Fruit fly (Drosophila melanogaster) whole organism, embryonic: ENCODE results near the gene CG13077.

ENCODE experiments used
- B-H1 ChIP-seq: fragments of 200-800 bp; sonication (Bioruptor generic); IDR thresholded peaks from 3 replicates; pipeline ENCODE4 v1.3.6; 2022; ENCODE audit warnings: missing biosample characterization, missing genetic modification characterization
- B-H2 ChIP-seq: fragments of 200-800 bp; sonication (Bioruptor generic); optimal IDR thresholded peaks from 2 replicates; lab custom pipeline; 2018; ENCODE audit warnings: missing biosample characterization, mild to moderate bottlenecking, missing genetic modification characterization
- CG10431 ChIP-seq: fragments of 200-800 bp; sonication (Bioruptor generic); optimal IDR thresholded peaks from 3 replicates; lab custom pipeline; 2018; ENCODE audit warnings: missing biosample characterization, mild to moderate bottlenecking, missing genetic modification characterization
- CG12744 ChIP-seq: fragments of 200-800 bp; sonication (Bioruptor generic); optimal IDR thresholded peaks from 2 replicates; lab custom pipeline; 2016; ENCODE audit warnings: missing biosample characterization, missing genetic modification characterization
- CG14710 ChIP-seq: fragments of 200-800 bp; sonication (Bioruptor generic); optimal IDR thresholded peaks from 3 replicates; lab custom pipeline; 2019; ENCODE audit warnings: missing biosample characterization, mild to moderate bottlenecking, missing genetic modification characterization, moderate library complexity
- CG15479 ChIP-seq: fragments of 200-800 bp; sonication (Bioruptor generic); optimal IDR thresholded peaks from 3 replicates; lab custom pipeline; 2019; ENCODE audit warnings: missing biosample characterization, mild to moderate bottlenecking, missing genetic modification characterization, moderate library complexity
- CG2678 ChIP-seq: fragments of 200-800 bp; sonication (Bioruptor generic); optimal IDR thresholded peaks from 3 replicates; lab custom pipeline; 2019; ENCODE audit warnings: missing biosample characterization, mild to moderate bottlenecking, missing genetic modification characterization, moderate library complexity
- CG30431 ChIP-seq: fragments of 200-800 bp; sonication (Bioruptor generic); optimal IDR thresholded peaks from 2 replicates; lab custom pipeline; 2017; ENCODE audit warnings: missing biosample characterization, missing genetic modification characterization
- CG34376 ChIP-seq: fragments of 200-800 bp; sonication (Bioruptor generic); optimal IDR thresholded peaks from 2 replicates; lab custom pipeline; 2018; ENCODE audit warnings: missing biosample characterization, mild to moderate bottlenecking, missing genetic modification characterization
- CG4282 ChIP-seq: fragments of 200-800 bp; sonication (Bioruptor generic); optimal IDR thresholded peaks from 2 replicates; lab custom pipeline; 2016; ENCODE audit warnings: missing biosample characterization, missing genetic modification characterization
- CG6854 ChIP-seq: fragments of 200-800 bp; sonication (Bioruptor generic); optimal IDR thresholded peaks from 3 replicates; lab custom pipeline; 2017; ENCODE audit warnings: missing biosample characterization, mild to moderate bottlenecking, missing genetic modification characterization
- CG7963 ChIP-seq: fragments of 200-800 bp; sonication (Bioruptor generic); IDR thresholded peaks from 3 replicates; pipeline ENCODE4 v1.3.6; 2022; ENCODE audit warnings: missing biosample characterization, missing genetic modification characterization; ENCODE audit not compliant: partially characterized antibody
- CG9609 ChIP-seq: fragments of 200-800 bp; sonication (Bioruptor generic); optimal IDR thresholded peaks from 3 replicates; lab custom pipeline; 2016; ENCODE audit warnings: missing biosample characterization, missing genetic modification characterization
- D19B ChIP-seq: fragments of 200-800 bp; sonication (Bioruptor generic); optimal IDR thresholded peaks from 2 replicates; lab custom pipeline; 2017; ENCODE audit warnings: missing biosample characterization, mild to moderate bottlenecking, missing genetic modification characterization
- MTF-1 ChIP-seq: fragments of 200-800 bp; sonication (Bioruptor generic); optimal IDR thresholded peaks from 2 replicates; lab custom pipeline; 2018; ENCODE audit warnings: missing biosample characterization, mild to moderate bottlenecking, missing genetic modification characterization, borderline replicate concordance
- Med ChIP-seq: fragments of 200-800 bp; sonication (Bioruptor generic); peaks from one replicate; lab custom pipeline; 2016; ENCODE audit warnings: missing biosample characterization, missing genetic modification characterization, mild to moderate bottlenecking, inconsistent platforms, moderate library complexity
- Mes4 ChIP-seq: fragments of 200-800 bp; sonication (Bioruptor generic); optimal IDR thresholded peaks from 2 replicates; lab custom pipeline; 2016; ENCODE audit warnings: missing biosample characterization, missing genetic modification characterization
- Mrtf ChIP-seq: fragments of 200-800 bp; sonication (Bioruptor generic); IDR thresholded peaks from 3 replicates; pipeline ENCODE4 v1.3.6; 2022; ENCODE audit warnings: missing biosample characterization, missing genetic modification characterization
- PHDP ChIP-seq: fragments of 200-800 bp; sonication (Bioruptor generic); optimal IDR thresholded peaks from 3 replicates; lab custom pipeline; 2018; ENCODE audit warnings: missing biosample characterization, mild to moderate bottlenecking, missing genetic modification characterization, moderate library complexity
- ab ChIP-seq: fragments of 200-800 bp; sonication (Bioruptor generic); optimal IDR thresholded peaks from 2 replicates; lab custom pipeline; 2016; ENCODE audit warnings: missing biosample characterization, missing genetic modification characterization
- bcd ChIP-seq: fragments of 200-800 bp; sonication (Bioruptor generic); optimal IDR thresholded peaks from 2 replicates; lab custom pipeline; 2017; ENCODE audit warnings: missing biosample characterization, mild to moderate bottlenecking, missing genetic modification characterization
- cas ChIP-seq: fragments of 200-800 bp; sonication (Bioruptor generic); IDR thresholded peaks from 2 replicates; pipeline ENCODE4 v1.3.6; 2022; ENCODE audit warnings: missing biosample characterization, missing genetic modification characterization
- chinmo ChIP-seq: fragments of 200-800 bp; sonication (Bioruptor generic); IDR thresholded peaks from 4 replicates; pipeline ENCODE4 v1.3.6; 2022; ENCODE audit warnings: missing biosample characterization, missing genetic modification characterization; ENCODE audit not compliant: partially characterized antibody
- dati ChIP-seq: fragments of 200-800 bp; sonication (Bioruptor generic); IDR thresholded peaks from 2 replicates; pipeline ENCODE4 v1.3.6; 2022; ENCODE audit warnings: missing biosample characterization, missing genetic modification characterization
- disco-r ChIP-seq: fragments of 200-800 bp; sonication (Bioruptor generic); optimal IDR thresholded peaks from 2 replicates; lab custom pipeline; 2016; ENCODE audit warnings: missing biosample characterization, missing genetic modification characterization
- exex ChIP-seq: fragments of 200-800 bp; sonication (Bioruptor generic); optimal IDR thresholded peaks from 4 replicates; lab custom pipeline; 2018; ENCODE audit warnings: missing biosample characterization, mild to moderate bottlenecking, missing genetic modification characterization, moderate library complexity
- fd102C ChIP-seq: fragments of 200-800 bp; sonication (Bioruptor generic); optimal IDR thresholded peaks from 2 replicates; lab custom pipeline; 2018; ENCODE audit warnings: missing biosample characterization, mild to moderate bottlenecking, missing genetic modification characterization, moderate library complexity
- gt ChIP-seq: fragments of 200-800 bp; sonication (Bioruptor generic); IDR thresholded peaks from 2 replicates; pipeline ENCODE4 v1.3.6; 2022; ENCODE audit warnings: missing biosample characterization, missing genetic modification characterization
- hth ChIP-seq: fragments of >200 bp; optimal IDR thresholded peaks from 2 replicates; lab custom pipeline; 2017; ENCODE audit warnings: inconsistent platforms
- knrl ChIP-seq: fragments of 200-800 bp; sonication (Bioruptor generic); IDR thresholded peaks from 3 replicates; pipeline ENCODE4 v1.3.6; 2022; ENCODE audit warnings: missing biosample characterization, missing genetic modification characterization; ENCODE audit not compliant: partially characterized antibody
- lilli ChIP-seq: fragments of 200-800 bp; sonication (Bioruptor generic); optimal IDR thresholded peaks from 3 replicates; lab custom pipeline; 2016; ENCODE audit warnings: missing biosample characterization, missing genetic modification characterization
- luna ChIP-seq: fragments of 200-800 bp; sonication (Bioruptor generic); optimal IDR thresholded peaks from 2 replicates; lab custom pipeline; 2016; ENCODE audit warnings: missing biosample characterization, missing genetic modification characterization
- otp ChIP-seq: fragments of 200-800 bp; sonication (Bioruptor generic); IDR thresholded peaks from 3 replicates; pipeline ENCODE4, ENCODE4 v1.3.6; 2022; ENCODE audit warnings: missing biosample characterization, missing genetic modification characterization
- pfk ChIP-seq: fragments of 200-800 bp; sonication (Bioruptor generic); optimal IDR thresholded peaks from 2 replicates; lab custom pipeline; 2018; ENCODE audit warnings: missing biosample characterization, mild to moderate bottlenecking, missing genetic modification characterization, moderate library complexity
- rib ChIP-seq: fragments of 200-800 bp; sonication (Bioruptor generic); IDR thresholded peaks from 2 replicates; pipeline ENCODE4 v1.3.6; 2022; ENCODE audit warnings: missing biosample characterization, missing genetic modification characterization
- ro ChIP-seq: fragments of 200-800 bp; sonication (Bioruptor generic); IDR thresholded peaks from 2 replicates; pipeline ENCODE4 v1.3.6; 2022; ENCODE audit warnings: missing biosample characterization, missing genetic modification characterization
- scrt ChIP-seq: fragments of 200-800 bp; sonication (Bioruptor generic); optimal IDR thresholded peaks from 2 replicates; lab custom pipeline; 2018; ENCODE audit warnings: missing biosample characterization, mild to moderate bottlenecking, missing genetic modification characterization, moderate library complexity
- sens ChIP-seq: fragments of 200-800 bp; sonication (Bioruptor generic); peaks from one replicate; lab custom pipeline; 2016; ENCODE audit warnings: missing biosample characterization, missing genetic modification characterization
- shn ChIP-seq: fragments of 200-800 bp; sonication (Bioruptor generic); optimal IDR thresholded peaks from 3 replicates; lab custom pipeline; 2016; ENCODE audit warnings: missing biosample characterization, missing genetic modification characterization
- sima ChIP-seq: fragments of 200-800 bp; sonication (Bioruptor generic); optimal IDR thresholded peaks from 2 replicates; lab custom pipeline; 2016; ENCODE audit warnings: missing biosample characterization, missing genetic modification characterization
- slou ChIP-seq: fragments of 200-800 bp; sonication (Bioruptor generic); optimal IDR thresholded peaks from 3 replicates; lab custom pipeline; 2016; ENCODE audit warnings: missing biosample characterization, missing genetic modification characterization
- stwl ChIP-seq: fragments of 200-800 bp; sonication (Bioruptor generic); optimal IDR thresholded peaks from 3 replicates; lab custom pipeline; 2018; ENCODE audit warnings: missing biosample characterization, mild to moderate bottlenecking, missing genetic modification characterization, moderate library complexity
- tll ChIP-seq, 2 experiments: fragments of 200-800 bp in 1 of 2; fragments of >200 bp in 1 of 2; sonication (Bioruptor generic) in 1 of 2; optimal IDR thresholded peaks; 2 replicates each; lab custom pipeline; 2017 to 2019; ENCODE audit warnings: missing biosample characterization in 2 of 2, missing genetic modification characterization in 2 of 2, mild to moderate bottlenecking in 1 of 2, moderate library complexity in 1 of 2
- toy ChIP-seq: fragments of 200-800 bp; sonication (Bioruptor generic); IDR thresholded peaks from 2 replicates; pipeline ENCODE4 v1.3.6; 2022; ENCODE audit warnings: missing biosample characterization, missing genetic modification characterization
- trem ChIP-seq: fragments of 200-800 bp; optimal IDR thresholded peaks from 3 replicates; lab custom pipeline; 2019; ENCODE audit warnings: missing biosample characterization, mild to moderate bottlenecking, missing genetic modification characterization, moderate library complexity
- ttk ChIP-seq: fragments of 200-800 bp; sonication (Bioruptor generic); IDR thresholded peaks from 2 replicates; pipeline ENCODE4 v2.1.2; 2022; ENCODE audit warnings: missing biosample characterization, missing genetic modification characterization
- tx ChIP-seq: fragments of 200-800 bp; sonication (Bioruptor generic); optimal IDR thresholded peaks from 2 replicates; lab custom pipeline; 2016; ENCODE audit warnings: missing biosample characterization, missing genetic modification characterization
- usp ChIP-seq: fragments of >200 bp; optimal IDR thresholded peaks from 2 replicates; lab custom pipeline; 2017; ENCODE audit warnings: missing biosample characterization, missing genetic modification characterization
- wek ChIP-seq: fragments of 200-800 bp; sonication (Bioruptor generic); optimal IDR thresholded peaks from 3 replicates; lab custom pipeline; 2018; ENCODE audit warnings: missing biosample characterization, mild to moderate bottlenecking, missing genetic modification characterization, moderate library complexity

The CG13077 gene

DNA sequence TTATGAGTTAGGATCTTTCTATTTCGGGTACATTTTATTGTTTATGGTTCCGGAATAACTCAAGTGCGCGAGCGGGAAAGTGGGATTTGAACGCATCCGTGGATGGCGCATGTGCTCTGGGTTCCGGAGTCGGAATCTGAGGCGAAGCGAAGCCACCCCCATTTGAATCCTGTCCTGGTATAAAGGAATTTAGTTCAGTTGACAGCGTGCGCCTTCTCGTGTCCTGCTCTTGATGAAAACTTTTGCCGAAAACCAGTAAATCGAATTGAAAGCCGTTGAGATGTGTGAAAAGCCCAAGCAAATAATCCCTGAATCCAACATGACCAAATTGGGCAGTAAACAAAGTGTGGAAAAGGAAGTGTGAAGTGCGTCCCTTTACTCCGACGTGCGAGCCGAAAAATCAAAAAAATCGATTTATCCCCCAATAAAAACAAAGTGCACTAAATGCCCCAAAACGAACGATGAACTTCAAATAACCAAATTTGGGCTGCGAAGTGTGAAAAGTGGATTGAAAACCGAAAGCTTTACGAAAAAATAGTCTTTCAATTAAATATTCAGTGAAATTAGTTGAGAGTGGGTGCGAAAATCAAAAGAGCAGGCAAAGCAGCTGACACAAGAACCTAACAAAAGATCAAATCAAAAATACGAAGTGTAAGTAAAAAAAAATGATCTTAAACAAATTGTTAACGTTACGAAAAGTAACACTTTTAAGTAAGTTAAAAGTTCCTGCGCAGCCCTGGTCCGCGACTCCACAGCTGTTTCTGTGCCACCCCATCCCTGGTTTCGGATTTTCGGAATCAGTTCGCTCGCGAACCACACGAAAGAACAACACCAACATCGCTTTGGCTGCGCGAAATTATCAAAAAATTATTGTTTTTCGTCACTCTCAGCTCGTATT is 21.0 kb downstream of the CG13077 start, which contains the start of gene Lar (continued):
- TF ChIP-seq slou (GFP tag; lab: Kevin White, UChicago) (peak; percentile 36), wek (GFP tag; lab: Kevin White, UChicago) (no peak), rib (GFP tag; lab: Robert Waterston, UW) (no peak), stwl (peak; percentile 40), tll (GFP tag; optimal IDR thresholded peaks at IDR 0.05; lab: Kevin White, UChicago) (peak in 1 of 2 experiments; percentile 31), toy (GFP tag; lab: Robert Waterston, UW) (no peak), CG30431 (GFP tag; lab: Kevin White, UChicago) (no peak), CG34376 (GFP tag; lab: Kevin White, UChicago) (peak; percentile 66), PHDP (tag; lab: Kevin White, UChicago) (peak; percentile 64), CG4282 (GFP tag; lab: Kevin White, UChicago) (peak; percentile 50), Med (GFP tag; lab: Kevin White, UChicago) (peak; percentile 93), knrl (GFP tag; lab: Robert Waterston, UW) (peak; percentile 46; the same call in 2 of the 3 replicates), disco-r (GFP tag; lab: Kevin White, UChicago) (no peak), otp (GFP tag; lab: Robert Waterston, UW) (no peak), lilli (GFP tag; lab: Kevin White, UChicago) (peak; percentile 80), luna (GFP tag; lab: Kevin White, UChicago) (peak; percentile 25), exex (tag; lab: Kevin White, UChicago) (no peak), usp (GFP tag; lab: Kevin White, UChicago) (no peak), CG12744 (GFP tag; lab: Kevin White, UChicago) (no peak), Mes4 (GFP tag; lab: Kevin White, UChicago) (peak; percentile 39), CG6854 (no peak), cas (0 out of 2 replicates have a peak, but pooled peaks have one; percentile 17), hth (lab: Kevin White, UChicago) (no peak), ttk (GFP tag; lab: Robert Waterston, UW) (no peak), B-H2 (GFP tag; lab: Kevin White, UChicago) (peak; percentile 73), gt (no peak), pfk (GFP tag; lab: Kevin White, UChicago) (no peak), bcd (GFP tag; lab: Kevin White, UChicago) (peak; percentile 53), B-H1 (peak; percentile 19; the same call in 1 of the 3 replicates), CG9609 (GFP tag; lab: Kevin White, UChicago) (peak; percentile 60), D19B (GFP tag; lab: Kevin White, UChicago) (no peak), sima (no peak), MTF-1 (GFP tag; lab: Kevin White, UChicago) (no peak), shn (GFP tag; lab: Kevin White, UChicago) (peak; percentile 71), dati (GFP tag; lab: Robert Waterston, UW) (no peak), CG2678 (tag; lab: Kevin White, UChicago) (peak; percentile 60), fd102C (GFP tag; lab: Kevin White, UChicago) (no peak), chinmo (GFP tag; lab: Robert Waterston, UW) (no peak), ab (GFP tag; lab: Kevin White, UChicago) (peak; percentile 44), Mrtf (GFP tag; lab: Robert Waterston, UW) (peak; percentile 50; the same call in 1 of the 3 replicates), scrt (peak; percentile 44), CG10431 (GFP tag; lab: Kevin White, UChicago) (peak; percentile 53), CG15479 (GFP tag; lab: Kevin White, UChicago) (no peak), tx (GFP tag; lab: Kevin White, UChicago) (peak; percentile 40), ro (GFP tag; lab: Robert Waterston, UW) (no peak), CG7963 (GFP tag; lab: Robert Waterston, UW) (no peak), sens (GFP tag; lab: Kevin White, UChicago) (peak; percentile 96), CG14710 (tag; lab: Kevin White, UChicago) (peak; percentile 71), trem (tag; lab: Kevin White, UChicago) (peak; percentile 39)
